In genomic region chr3R:19164873-19165456, dm6 we compare ENCODE assay signal across 5 fruit fly cellular contexts.
TF ChIP-seq lines count a peak whose summit lies in the region.

No protein-coding gene starts in this region.

- no peak for TF ChIP-seq CTCF in whole organism, embryonic (GFP tag; optimal IDR thresholded peaks at IDR 0.05; lab: Kevin White, UChicago)

TF ChIP-seq in whole organism, adult, 20 proteins besides CTCF, POLR2A, EP300 and RAD21:
- TF ChIP-seq kay (GFP tag; lab: Kevin White, UChicago; ENCODE audit: borderline replicate concordance) = peak; percentile 26
- peak; percentile 21 for TF ChIP-seq CG5204 (GFP tag; optimal IDR thresholded peaks at IDR 0.05; lab: Kevin White, UChicago)
- TF ChIP-seq cnc (optimal IDR thresholded peaks at IDR 0.05; lab: Kevin White, UChicago) = no peak
- no peak for TF ChIP-seq bab1 (GFP tag; optimal IDR thresholded peaks at IDR 0.05; lab: Kevin White, UChicago)
- TF ChIP-seq cic (GFP tag; optimal IDR thresholded peaks at IDR 0.05; lab: Kevin White, UChicago) = no peak
- no peak for TF ChIP-seq toe (GFP tag; optimal IDR thresholded peaks at IDR 0.05; lab: Kevin White, UChicago)
- no peak for TF ChIP-seq Mnt (GFP tag; optimal IDR thresholded peaks at IDR 0.05; lab: Kevin White, UChicago)
- no peak for TF ChIP-seq Clk (GFP tag; optimal IDR thresholded peaks at IDR 0.05; lab: Kevin White, UChicago)
- TF ChIP-seq CG14711 (tag; optimal IDR thresholded peaks at IDR 0.05; lab: Kevin White, UChicago) = no peak
- TF ChIP-seq CG7101 (tag; optimal IDR thresholded peaks at IDR 0.05; lab: Kevin White, UChicago) = no peak
- no peak for TF ChIP-seq CG12768 (GFP tag; optimal IDR thresholded peaks at IDR 0.05; lab: Kevin White, UChicago)
- no peak for TF ChIP-seq CG7045 (GFP tag; optimal IDR thresholded peaks at IDR 0.05; lab: Kevin White, UChicago)

TF ChIP-seq in whole organism, embryonic, 481 proteins besides CTCF, POLR2A, EP300 and RAD21 (continues in another document):
- peak; percentile 36 for TF ChIP-seq bcd (GFP tag; optimal IDR thresholded peaks at IDR 0.05; lab: Kevin White, UChicago)
- peak; percentile 52; the same call in 2 of the 3 replicates for TF ChIP-seq dysf (GFP tag; IDR thresholded peaks at IDR 0.05; lab: Robert Waterston, UW)
- peak; percentile 26 for TF ChIP-seq ind (GFP tag; optimal IDR thresholded peaks at IDR 0.05; lab: Kevin White, UChicago)
- TF ChIP-seq CG32767 (GFP tag; IDR thresholded peaks at IDR 0.05; lab: Robert Waterston, UW) = 0 out of 2 replicates have a peak, but pooled peaks have one; percentile 17
- peak; percentile 44 for TF ChIP-seq Xbp1 (GFP tag; optimal IDR thresholded peaks at IDR 0.05; lab: Kevin White, UChicago)
- peak; percentile 47 for TF ChIP-seq CG12744 (GFP tag; optimal IDR thresholded peaks at IDR 0.05; lab: Kevin White, UChicago)
- TF ChIP-seq CkIIα-i1 (GFP tag; IDR thresholded peaks at IDR 0.05; lab: Robert Waterston, UW) = no peak
- TF ChIP-seq Bdp1 (GFP tag; optimal IDR thresholded peaks at IDR 0.05; lab: Kevin White, UChicago) = peak; percentile 42
- peak; percentile 21; the same call in 1 of the 2 replicates for TF ChIP-seq onecut (GFP tag; IDR thresholded peaks at IDR 0.05; lab: Robert Waterston, UW)
- TF ChIP-seq CG18619 (GFP tag; optimal IDR thresholded peaks at IDR 0.05; lab: Kevin White, UChicago) = peak; percentile 60
- TF ChIP-seq inv (GFP tag; IDR thresholded peaks at IDR 0.05; lab: Robert Waterston, UW; ENCODE audit: partially characterized antibody) = no peak
- TF ChIP-seq CG2889 (GFP tag; IDR thresholded peaks at IDR 0.05; lab: Robert Waterston, UW) = 0 out of 3 replicates have a peak, but pooled peaks have one; percentile 34
- TF ChIP-seq mam (GFP tag; optimal IDR thresholded peaks at IDR 0.05; lab: Kevin White, UChicago) = peak; percentile 2
- TF ChIP-seq NC2α (GFP tag; optimal IDR thresholded peaks at IDR 0.05; lab: Kevin White, UChicago) = peak; percentile 27
- TF ChIP-seq CG1602 (GFP tag; optimal IDR thresholded peaks at IDR 0.05; lab: Kevin White, UChicago) = peak; percentile 7
- peak; percentile 56 for TF ChIP-seq phol (tag; optimal IDR thresholded peaks at IDR 0.05; lab: Kevin White, UChicago)
- TF ChIP-seq PHDP (tag; optimal IDR thresholded peaks at IDR 0.05; lab: Kevin White, UChicago) = peak; percentile 35
- no peak for TF ChIP-seq TFAM (GFP tag; optimal IDR thresholded peaks at IDR 0.05; lab: Kevin White, UChicago)

TF ChIP-seq in whole organism, prepupa, 60 proteins besides CTCF, POLR2A, EP300 and RAD21 (continues in another document):
- no peak for TF ChIP-seq CG1621 (tag; optimal IDR thresholded peaks at IDR 0.05; lab: Kevin White, UChicago)
- peak; percentile 53 for TF ChIP-seq Hr39 (GFP tag; optimal IDR thresholded peaks at IDR 0.05; lab: Kevin White, UChicago)
- TF ChIP-seq fkh (GFP tag; optimal IDR thresholded peaks at IDR 0.05; lab: Kevin White, UChicago) = peak; percentile 24
- peak; percentile 17 for TF ChIP-seq CG3032 (tag; optimal IDR thresholded peaks at IDR 0.05; lab: Kevin White, UChicago)
- TF ChIP-seq Sox14 (GFP tag; optimal IDR thresholded peaks at IDR 0.05; lab: Kevin White, UChicago) = peak; percentile 57
- TF ChIP-seq CG11762 (GFP tag; optimal IDR thresholded peaks at IDR 0.05; lab: Kevin White, UChicago; ENCODE audit: insufficient read depth) = peak; percentile 3
- TF ChIP-seq CG10669 (GFP tag; optimal IDR thresholded peaks at IDR 0.05; lab: Kevin White, UChicago) = peak; percentile 2
- TF ChIP-seq Gug (GFP tag; IDR thresholded peaks at IDR 0.05; lab: Robert Waterston, UW) = peak; percentile 9; the same call in 1 of the 2 replicates
- peak; percentile 43 for TF ChIP-seq acj6 (GFP tag; optimal IDR thresholded peaks at IDR 0.05; lab: Kevin White, UChicago)
- TF ChIP-seq esn (GFP tag; optimal IDR thresholded peaks at IDR 0.05; lab: Kevin White, UChicago) = peak; percentile 43
- TF ChIP-seq cyc (GFP tag; optimal IDR thresholded peaks at IDR 0.05; lab: Kevin White, UChicago) = peak; percentile 58
- peak; percentile 30 for TF ChIP-seq CG10631 (GFP tag; optimal IDR thresholded peaks at IDR 0.05; lab: Kevin White, UChicago)
- TF ChIP-seq Eip75B (GFP tag; optimal IDR thresholded peaks at IDR 0.05; lab: Kevin White, UChicago) = peak; percentile 34
- TF ChIP-seq Hr38 (GFP tag; optimal IDR thresholded peaks at IDR 0.05; lab: Kevin White, UChicago) = no peak
- TF ChIP-seq salr (GFP tag; optimal IDR thresholded peaks at IDR 0.05; lab: Kevin White, UChicago) = peak in 1 of 2 experiments; percentile 53
- no peak for TF ChIP-seq Blimp-1 (GFP tag; optimal IDR thresholded peaks at IDR 0.05; lab: Kevin White, UChicago)
- peak; percentile 76 for TF ChIP-seq svp (GFP tag; lab: Kevin White, UChicago)
- peak; percentile 48 for TF ChIP-seq CG31627 (GFP tag; optimal IDR thresholded peaks at IDR 0.05; lab: Kevin White, UChicago)
- peak; percentile 66 for TF ChIP-seq Met (GFP tag; optimal IDR thresholded peaks at IDR 0.05; lab: Kevin White, UChicago)
- peak; percentile 47; the same call in 2 of the 3 replicates for TF ChIP-seq CG6163 (GFP tag; IDR thresholded peaks at IDR 0.05; lab: Robert Waterston, UW)
- TF ChIP-seq CG8319 (GFP tag; optimal IDR thresholded peaks at IDR 0.05; lab: Kevin White, UChicago) = no peak

TF ChIP-seq in whole organism, pupa, 21 proteins besides CTCF, POLR2A, EP300 and RAD21:
- TF ChIP-seq CG14655 (GFP tag; optimal IDR thresholded peaks at IDR 0.05; lab: Kevin White, UChicago) = peak; percentile 40
- peak; percentile 37 for TF ChIP-seq CG9948 (tag; optimal IDR thresholded peaks at IDR 0.05; lab: Kevin White, UChicago)
- TF ChIP-seq EcR (GFP tag; optimal IDR thresholded peaks at IDR 0.05; lab: Kevin White, UChicago) = no peak
- TF ChIP-seq CG12605 (GFP tag; IDR thresholded peaks at IDR 0.05; lab: Robert Waterston, UW) = peak; percentile 15; the same call in 1 of the 2 replicates
- TF ChIP-seq CG10348 (GFP tag; IDR thresholded peaks at IDR 0.05; lab: Robert Waterston, UW) = no peak
- peak; percentile 38 for TF ChIP-seq CG8301 (tag; optimal IDR thresholded peaks at IDR 0.05; lab: Kevin White, UChicago)
- TF ChIP-seq D1 (tag; optimal IDR thresholded peaks at IDR 0.05; lab: Kevin White, UChicago) = peak; percentile 39
- TF ChIP-seq Snoo (tag; optimal IDR thresholded peaks at IDR 0.05; lab: Kevin White, UChicago) = peak; percentile 34
- TF ChIP-seq gl (tag; optimal IDR thresholded peaks at IDR 0.05; lab: Kevin White, UChicago) = no peak
- no peak; the same call in 1 of the 3 replicates for TF ChIP-seq fd96Ca (GFP tag; IDR thresholded peaks at IDR 0.05; lab: Robert Waterston, UW)
- TF ChIP-seq CG17806 (tag; optimal IDR thresholded peaks at IDR 0.05; lab: Kevin White, UChicago) = peak; percentile 40
- peak; percentile 20 for TF ChIP-seq Pif1A (GFP tag; optimal IDR thresholded peaks at IDR 0.05; lab: Kevin White, UChicago)
- peak; percentile 37; the same call in 1 of the 2 replicates for TF ChIP-seq CG32121 (GFP tag; IDR thresholded peaks at IDR 0.05; lab: Robert Waterston, UW)
- TF ChIP-seq rn (GFP tag; IDR thresholded peaks at IDR 0.05; lab: Robert Waterston, UW) = 0 out of 2 replicates have a peak, but pooled peaks have one; percentile 12
- peak; percentile 0 for TF ChIP-seq CG34367 (tag; optimal IDR thresholded peaks at IDR 0.05; lab: Kevin White, UChicago)
- peak; percentile 66; the same call in 2 of the 3 replicates for TF ChIP-seq CG4496 (GFP tag; IDR thresholded peaks at IDR 0.05; lab: Robert Waterston, UW)
- no peak for TF ChIP-seq CG15710 (tag; optimal IDR thresholded peaks at IDR 0.05; lab: Kevin White, UChicago)
- no peak for TF ChIP-seq CG13204 (GFP tag; optimal IDR thresholded peaks at IDR 0.05; lab: Kevin White, UChicago)
- peak; percentile 47 for TF ChIP-seq CG8159 (tag; optimal IDR thresholded peaks at IDR 0.05; lab: Kevin White, UChicago)
- no peak for TF ChIP-seq Pif1B (GFP tag; optimal IDR thresholded peaks at IDR 0.05; lab: Kevin White, UChicago)
- TF ChIP-seq Ets98B (GFP tag; IDR thresholded peaks at IDR 0.05; lab: Robert Waterston, UW) = no peak; the same call in 1 of the 2 replicates
TF ChIP-seq in whole organism, pupa: peak in this region for 13.

TF ChIP-seq in whole organism, wandering third instar larva, 38 proteins besides CTCF, POLR2A, EP300 and RAD21:
- TF ChIP-seq Dif (GFP tag; optimal IDR thresholded peaks at IDR 0.05; lab: Kevin White, UChicago; ENCODE audit: partially characterized antibody) = no peak
- peak; percentile 30 for TF ChIP-seq HLH106 (tag; optimal IDR thresholded peaks at IDR 0.05; lab: Kevin White, UChicago)
- TF ChIP-seq CG9705 (GFP tag; optimal IDR thresholded peaks at IDR 0.05; lab: Kevin White, UChicago) = no peak
- TF ChIP-seq rgr (GFP tag; optimal IDR thresholded peaks at IDR 0.05; lab: Kevin White, UChicago) = peak; percentile 35
- no peak for TF ChIP-seq psq (GFP tag; optimal IDR thresholded peaks at IDR 0.05; lab: Kevin White, UChicago)
- peak; percentile 5 for TF ChIP-seq dmrt93B (GFP tag; optimal IDR thresholded peaks at IDR 0.05; lab: Kevin White, UChicago)
- no peak for TF ChIP-seq brk (GFP tag; optimal IDR thresholded peaks at IDR 0.05; lab: Kevin White, UChicago)
- TF ChIP-seq fru (GFP tag; optimal IDR thresholded peaks at IDR 0.05; lab: Kevin White, UChicago) = peak; percentile 5
- no peak for TF ChIP-seq Vsx2 (GFP tag; optimal IDR thresholded peaks at IDR 0.05; lab: Kevin White, UChicago; ENCODE audit: partially characterized antibody)
- TF ChIP-seq lola (GFP tag; optimal IDR thresholded peaks at IDR 0.05; lab: Kevin White, UChicago) = no peak
- peak; percentile 33 for TF ChIP-seq woc (GFP tag; optimal IDR thresholded peaks at IDR 0.05; lab: Kevin White, UChicago)
- peak; percentile 26 for TF ChIP-seq sage (GFP tag; optimal IDR thresholded peaks at IDR 0.05; lab: Kevin White, UChicago)
- TF ChIP-seq Dfd (GFP tag; optimal IDR thresholded peaks at IDR 0.05; lab: Kevin White, UChicago) = no peak
- peak; percentile 10 for TF ChIP-seq OdsH (GFP tag; optimal IDR thresholded peaks at IDR 0.05; lab: Kevin White, UChicago)
- TF ChIP-seq CG32264 (GFP tag; optimal IDR thresholded peaks at IDR 0.05; lab: Kevin White, UChicago) = peak; percentile 55
- peak; percentile 23 for TF ChIP-seq h (GFP tag; optimal IDR thresholded peaks at IDR 0.05; lab: Kevin White, UChicago)
- peak in 1 of 2 experiments; percentile 33 for TF ChIP-seq foxo (GFP tag; optimal IDR thresholded peaks at IDR 0.05; lab: Kevin White, UChicago)
- TF ChIP-seq usp (GFP tag; optimal IDR thresholded peaks at IDR 0.05; lab: Kevin White, UChicago) = no peak
- TF ChIP-seq pan (optimal IDR thresholded peaks at IDR 0.05; lab: Kevin White, UChicago) = no peak
- TF ChIP-seq Rel (GFP tag; optimal IDR thresholded peaks at IDR 0.05; lab: Kevin White, UChicago) = no peak
- no peak for TF ChIP-seq Rel (tag; optimal IDR thresholded peaks at IDR 0.05; lab: Kevin White, UChicago)
